Worm (Caenorhabditis elegans) whole organism, mixed stage, embryonic: ENCODE results near the gene srt-34.

Experiments used
- M03D4.4 ChIP-seq: sonication (generic microtip); optimal IDR thresholded peaks from 2 replicates; lab custom pipeline; 2017; ENCODE audit warnings: mild to moderate bottlenecking, missing genetic modification characterization, missing compliant biosample characterization
- blmp-1 ChIP-seq: fragments of 150-350 bp; optimal IDR thresholded peaks from 2 replicates; lab custom pipeline; 2014; ENCODE audit warnings: missing biosample characterization, missing genetic modification characterization
- ceh-39 ChIP-seq: fragments of 150-350 bp; optimal IDR thresholded peaks from 2 replicates; lab custom pipeline; 2014; ENCODE audit warnings: missing biosample characterization, missing genetic modification characterization
- ceh-43 ChIP-seq: fragments of 200-800 bp; sonication (Bioruptor generic); optimal IDR thresholded peaks from 2 replicates; lab custom pipeline; 2018; ENCODE audit warnings: mild to moderate bottlenecking, missing genetic modification characterization, moderate library complexity, missing compliant biosample characterization
- ces-1 ChIP-seq: fragments of 150-350 bp; optimal IDR thresholded peaks from 2 replicates; lab custom pipeline; 2014; ENCODE audit warnings: missing biosample characterization, missing genetic modification reagents, missing genetic modification characterization
- cnd-1 ChIP-seq: fragments of 200-800 bp; sonication (Bioruptor generic); optimal IDR thresholded peaks from 2 replicates; lab custom pipeline; 2018; ENCODE audit warnings: mild to moderate bottlenecking, missing genetic modification characterization, missing compliant biosample characterization
- drap-1 ChIP-seq: fragments of 200-800 bp; sonication (Bioruptor generic); optimal IDR thresholded peaks from 3 replicates; lab custom pipeline; 2018; ENCODE audit warnings: mild to moderate bottlenecking, missing genetic modification characterization, missing compliant biosample characterization
- elt-1 ChIP-seq: sonication (generic microtip); optimal IDR thresholded peaks from 2 replicates; lab custom pipeline; 2017; ENCODE audit warnings: missing genetic modification characterization, mild to moderate bottlenecking, missing compliant biosample characterization, antibody characterized with exemption, moderate library complexity, borderline replicate concordance; ENCODE audit not compliant: insufficient read depth
- elt-3 ChIP-seq: fragments of 150-350 bp; optimal IDR thresholded peaks from 2 replicates; lab custom pipeline; 2014; ENCODE audit warnings: missing biosample characterization, missing genetic modification characterization
- flh-1 ChIP-seq: fragments of 200-800 bp; sonication (Bioruptor generic); optimal IDR thresholded peaks from 2 replicates; lab custom pipeline; 2018; ENCODE audit warnings: mild to moderate bottlenecking, missing genetic modification characterization, moderate library complexity, missing compliant biosample characterization
- ham-2 ChIP-seq: fragments of 200-800 bp; sonication (Bioruptor generic); optimal IDR thresholded peaks from 2 replicates; lab custom pipeline; 2018; ENCODE audit warnings: mild to moderate bottlenecking, missing genetic modification characterization, missing compliant biosample characterization
- hlh-1 ChIP-seq: fragments of 150-350 bp; optimal IDR thresholded peaks from 2 replicates; lab custom pipeline; 2014; ENCODE audit warnings: missing biosample characterization, missing genetic modification reagents, missing genetic modification characterization
- lin-13 ChIP-seq: fragments of 150-350 bp; optimal IDR thresholded peaks from 2 replicates; lab custom pipeline; 2014; ENCODE audit warnings: missing biosample characterization, missing genetic modification characterization
- lin-32 ChIP-seq: fragments of 200-800 bp; sonication (Bioruptor generic); optimal IDR thresholded peaks from 2 replicates; lab custom pipeline; 2018; ENCODE audit warnings: mild to moderate bottlenecking, missing genetic modification characterization, missing compliant biosample characterization
- lsy-2 ChIP-seq: fragments of 150-350 bp; optimal IDR thresholded peaks from 2 replicates; lab custom pipeline; 2014; ENCODE audit warnings: missing biosample characterization, missing genetic modification characterization
- mab-5 ChIP-seq: fragments of 150-350 bp; optimal IDR thresholded peaks from 2 replicates; lab custom pipeline; 2014; ENCODE audit warnings: missing biosample characterization, missing genetic modification characterization
- mep-1 ChIP-seq: fragments of 150-350 bp; optimal IDR thresholded peaks from 2 replicates; lab custom pipeline; 2017; ENCODE audit warnings: missing biosample characterization, missing genetic modification reagents, missing genetic modification characterization, inconsistent platforms
- mls-2 ChIP-seq: sonication (generic microtip); optimal IDR thresholded peaks from 2 replicates; lab custom pipeline; 2016; ENCODE audit warnings: mild to moderate bottlenecking, missing genetic modification characterization, moderate library complexity, missing compliant biosample characterization
- nhr-12 ChIP-seq: fragments of 150-350 bp; optimal IDR thresholded peaks from 2 replicates; lab custom pipeline; 2014; ENCODE audit warnings: missing biosample characterization, missing genetic modification characterization
- nhr-2 ChIP-seq: fragments of 150-350 bp; optimal IDR thresholded peaks from 2 replicates; lab custom pipeline; 2014; ENCODE audit warnings: missing biosample characterization, missing genetic modification characterization
- nhr-237 ChIP-seq: fragments of 150-350 bp; optimal IDR thresholded peaks from 2 replicates; lab custom pipeline; 2014; ENCODE audit warnings: missing biosample characterization, missing genetic modification characterization
- nhr-28 ChIP-seq: fragments of 150-350 bp; optimal IDR thresholded peaks from 2 replicates; lab custom pipeline; 2014; ENCODE audit warnings: missing biosample characterization, missing genetic modification characterization
- nhr-76 ChIP-seq: sonication (generic microtip); optimal IDR thresholded peaks from 2 replicates; lab custom pipeline; 2017; ENCODE audit warnings: missing biosample characterization, missing genetic modification characterization
- pha-4 ChIP-seq: fragments of 150-350 bp; optimal IDR thresholded peaks from 2 replicates; lab custom pipeline; 2018; ENCODE audit warnings: missing biosample characterization, missing genetic modification reagents, missing genetic modification characterization
- sptf-1 ChIP-seq: sonication (generic microtip); optimal IDR thresholded peaks from 2 replicates; lab custom pipeline; 2017; ENCODE audit warnings: mild to moderate bottlenecking, missing genetic modification characterization, moderate library complexity, missing compliant biosample characterization
- unc-39 ChIP-seq: fragments of 150-350 bp; optimal IDR thresholded peaks from 2 replicates; lab custom pipeline; 2014; ENCODE audit warnings: missing biosample characterization, missing genetic modification characterization
- unc-62 ChIP-seq: fragments of 150-350 bp; optimal IDR thresholded peaks from 2 replicates; lab custom pipeline; 2014; ENCODE audit warnings: missing biosample characterization, missing genetic modification reagents, missing genetic modification characterization
- zip-8 ChIP-seq: fragments of 150-350 bp; optimal IDR thresholded peaks from 2 replicates; lab custom pipeline; 2014; ENCODE audit warnings: missing biosample characterization, missing genetic modification characterization
- ztf-11 ChIP-seq: fragments of 150-350 bp; optimal IDR thresholded peaks from 2 replicates; lab custom pipeline; 2014; ENCODE audit warnings: missing biosample characterization, missing genetic modification characterization

srt-34 gene

DNA sequence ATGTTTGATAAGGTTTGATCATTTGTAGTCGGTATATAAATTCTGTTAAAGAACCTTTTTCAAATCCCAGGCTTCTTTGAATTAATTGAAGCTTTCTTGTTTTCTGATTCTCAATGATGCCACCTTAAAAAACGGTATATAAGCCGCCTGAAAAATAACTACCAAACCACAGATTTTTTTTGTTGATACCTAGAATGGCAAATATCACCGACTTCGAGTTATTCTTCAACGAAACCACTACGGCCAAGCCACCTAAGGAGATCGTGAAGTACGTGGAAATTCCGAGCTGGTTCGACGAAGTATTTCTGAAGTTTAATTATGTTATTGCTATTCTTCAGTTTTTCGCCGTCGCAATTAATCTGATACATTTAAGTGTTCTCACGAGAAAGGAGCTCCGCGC, 12.8 kb upstream of the srt-34 start, which contains the start of gene srw-2:
Gene srw-2, plus strand, starts transcription at position 62 of the 400 bp plus-strand sequence.
- TF ChIP-seq lsy-2 (tag; lab: Kevin White, UChicago) (no peak), elt-3 (no peak), pha-4 (tag; lab: Kevin White, UChicago) (no peak), unc-62 (GFP tag; lab: Kevin White, UChicago) (no peak), nhr-2 (tag; lab: Kevin White, UChicago) (no peak), cnd-1 (no peak), lin-32 (GFP tag; lab: Kevin White, UChicago) (no peak), mep-1 (tag; lab: Kevin White, UChicago) (no peak), elt-1 (tag; lab: Kevin White, UChicago) (no peak), unc-39 (no peak), ztf-11 (no peak), mls-2 (no peak), ham-2 (GFP tag; lab: Kevin White, UChicago) (no peak), nhr-28 (tag; lab: Kevin White, UChicago) (no peak), nhr-237 (tag; lab: Kevin White, UChicago) (no peak), drap-1 (no peak), nhr-76 (tag; lab: Kevin White, UChicago) (no peak)

- TF ChIP-seq ztf-11, result no peak
- TF ChIP-seq flh-1 (GFP tag; lab: Kevin White, UChicago), result no peak
- TF ChIP-seq ces-1 (GFP tag; lab: Kevin White, UChicago), result peak; percentile 33
- no peak for TF ChIP-seq unc-39
- no peak for TF ChIP-seq nhr-12 (tag; lab: Kevin White, UChicago)
These were observed 8.8 kb upstream of the srt-34 start, which contains the start of gene T03D3.5 for ce11 chrV:2826815-2827214. TSS of gene T03D3.5 (minus strand) at chrV:2826835.

DNA sequence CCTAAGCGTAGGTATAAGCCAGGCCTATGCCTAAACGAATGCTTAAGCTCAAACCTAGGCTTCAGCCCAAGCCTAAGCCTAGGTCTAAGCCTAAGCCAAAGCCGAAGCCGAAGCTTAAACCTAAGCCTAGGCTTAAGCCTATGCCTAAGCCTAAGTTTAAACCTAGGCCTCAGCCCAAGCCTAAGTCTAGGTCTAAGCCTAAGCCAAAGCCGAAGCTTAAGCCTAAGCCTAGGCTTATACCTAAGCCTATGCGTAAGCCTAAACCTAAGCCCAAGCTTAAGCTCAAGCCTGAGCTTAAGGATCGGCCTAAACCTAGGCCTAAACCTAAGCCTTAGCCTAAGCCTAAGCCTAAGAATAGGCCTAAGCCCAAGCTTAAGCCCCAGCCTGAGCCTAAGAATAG, 8.0 kb upstream of the srt-34 start:
- TF ChIP-seq ztf-11, result no peak
- peak; percentile 64 for TF ChIP-seq ham-2 (GFP tag; lab: Kevin White, UChicago)

ce11 chrV:2821618-2822272, 3.7 kb upstream of the srt-34 start, which contains the start of gene srh-36:
TSS of gene srh-36 (minus strand) at chrV:2821668.
- no peak for TF ChIP-seq lin-13 (tag; lab: Kevin White, UChicago)
- TF ChIP-seq hlh-1 (tag; lab: Kevin White, UChicago), result no peak
- no peak for TF ChIP-seq lin-32 (GFP tag; lab: Kevin White, UChicago)
- no peak for TF ChIP-seq mep-1 (tag; lab: Kevin White, UChicago)
- no peak for TF ChIP-seq flh-1 (GFP tag; lab: Kevin White, UChicago)
- TF ChIP-seq zip-8 (tag; lab: Kevin White, UChicago), result peak; percentile 59

DNA sequence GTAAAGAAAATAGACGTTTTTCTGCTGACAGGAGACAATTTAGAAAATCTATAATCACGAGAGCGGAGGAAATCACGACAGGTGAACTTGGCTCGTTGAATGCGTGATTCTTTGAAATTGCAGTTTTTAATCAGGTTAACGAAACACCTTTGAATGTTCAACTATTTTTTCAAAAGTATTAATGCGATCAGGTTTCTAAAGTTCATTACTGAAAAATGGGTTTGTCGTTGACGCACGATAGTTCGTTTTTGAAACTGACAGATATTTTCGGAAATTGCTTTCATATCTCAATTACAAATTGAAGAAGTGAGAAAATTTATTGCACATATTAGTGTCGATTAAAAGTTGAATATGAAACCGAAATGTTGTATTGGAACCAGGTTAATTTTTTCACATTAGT, 2.1 kb downstream of the srt-34 start, which contains the start of gene F54E2.5:
Gene F54E2.5, minus strand, starts transcription at position 101 of the 400 bp plus-strand sequence.
- TF ChIP-seq lin-32 (GFP tag; lab: Kevin White, UChicago) (no peak), ztf-11 (no peak), unc-39 (no peak), hlh-1 (tag; lab: Kevin White, UChicago) (no peak), blmp-1 (tag; lab: Kevin White, UChicago) (no peak), ceh-43 (GFP tag; lab: Kevin White, UChicago) (no peak), flh-1 (GFP tag; lab: Kevin White, UChicago) (no peak), lsy-2 (tag; lab: Kevin White, UChicago) (no peak), mab-5 (tag; lab: Kevin White, UChicago) (no peak), M03D4.4 (tag; lab: Kevin White, UChicago) (no peak), nhr-28 (tag; lab: Kevin White, UChicago) (no peak), mls-2 (no peak), drap-1 (no peak), sptf-1 (tag; lab: Kevin White, UChicago) (no peak)

DNA sequence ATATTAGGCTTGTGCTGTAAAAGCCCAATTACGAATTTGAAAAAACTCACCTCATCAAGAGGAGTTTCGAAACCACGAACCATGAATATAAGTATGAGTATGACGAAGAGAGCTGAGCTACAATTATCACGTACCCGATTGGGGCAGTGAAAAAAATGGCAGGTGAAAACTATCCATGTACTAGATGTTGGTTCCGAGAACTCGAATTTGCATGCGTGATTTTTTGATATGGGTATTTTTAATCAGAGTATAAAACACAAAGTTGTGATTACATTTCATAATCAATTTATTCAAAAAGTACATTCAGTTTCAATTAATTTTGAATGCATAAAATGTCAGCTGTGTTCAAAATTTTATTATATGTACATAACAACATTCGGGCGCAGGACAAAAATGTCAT, 4.2 kb downstream of the srt-34 start, which contains the start of gene F54E2.9:
Gene F54E2.9, minus strand, starts transcription at position 132 of the 400 bp plus-strand sequence.
- TF ChIP-seq zip-8 (tag; lab: Kevin White, UChicago) (no peak), ztf-11 (no peak), unc-62 (GFP tag; lab: Kevin White, UChicago) (no peak), ceh-39 (tag; lab: Kevin White, UChicago) (no peak), ham-2 (GFP tag; lab: Kevin White, UChicago) (no peak), ceh-43 (GFP tag; lab: Kevin White, UChicago) (no peak), unc-39 (no peak)
